Fruit fly (Drosophila melanogaster) whole organism, embryonic: Measurements from ENCODE around the gene CG1824.

Experiments used
- CG11695 ChIP-seq: fragments of 200-800 bp; sonication (Bioruptor generic); IDR thresholded peaks from 3 replicates; pipeline ENCODE4 v1.3.6; 2022; ENCODE audit warnings: missing biosample characterization, missing genetic modification characterization
- CG12236 ChIP-seq: fragments of 200-800 bp; sonication (Bioruptor generic); optimal IDR thresholded peaks from 2 replicates; lab custom pipeline; 2016; ENCODE audit warnings: missing biosample characterization, missing genetic modification characterization
- CG14014 ChIP-seq: fragments of 200-800 bp; sonication (Bioruptor generic); IDR thresholded peaks from 2 replicates; pipeline ENCODE4 v1.3.6; 2022; ENCODE audit warnings: missing biosample characterization, missing genetic modification characterization
- CG14710 ChIP-seq: fragments of 200-800 bp; sonication (Bioruptor generic); optimal IDR thresholded peaks from 3 replicates; lab custom pipeline; 2019; ENCODE audit warnings: missing biosample characterization, mild to moderate bottlenecking, missing genetic modification characterization, moderate library complexity
- CG18476 ChIP-seq: fragments of 200-800 bp; sonication (Bioruptor generic); optimal IDR thresholded peaks from 2 replicates; lab custom pipeline; 2016; ENCODE audit warnings: missing biosample characterization, mild to moderate bottlenecking, missing genetic modification characterization
- CG18764 ChIP-seq: fragments of 200-800 bp; sonication (Bioruptor generic); optimal IDR thresholded peaks from 3 replicates; lab custom pipeline; 2016; ENCODE audit warnings: missing biosample characterization, missing genetic modification characterization
- CG31365 ChIP-seq: fragments of 200-800 bp; sonication (Bioruptor generic); optimal IDR thresholded peaks from 2 replicates; lab custom pipeline; 2018; ENCODE audit warnings: missing biosample characterization, mild to moderate bottlenecking, missing genetic modification characterization
- CG31388 ChIP-seq: fragments of 200-800 bp; sonication (Bioruptor generic); optimal IDR thresholded peaks from 2 replicates; lab custom pipeline; 2016; ENCODE audit warnings: missing biosample characterization, missing genetic modification characterization
- CG32767 ChIP-seq: fragments of 200-800 bp; sonication (Bioruptor generic); IDR thresholded peaks from 2 replicates; pipeline ENCODE4 v1.3.6; 2022; ENCODE audit warnings: missing biosample characterization, missing genetic modification characterization
- CG34376 ChIP-seq: fragments of 200-800 bp; sonication (Bioruptor generic); optimal IDR thresholded peaks from 2 replicates; lab custom pipeline; 2018; ENCODE audit warnings: missing biosample characterization, mild to moderate bottlenecking, missing genetic modification characterization
- CG34422 ChIP-seq: fragments of 200-800 bp; sonication (Bioruptor generic); IDR thresholded peaks from 3 replicates; pipeline ENCODE4 v1.3.6; 2022; ENCODE audit warnings: missing biosample characterization, missing genetic modification characterization
- CG43689 ChIP-seq: fragments of 200-800 bp; sonication (Bioruptor generic); IDR thresholded peaks from 2 replicates; pipeline ENCODE4 v1.3.6; 2022; ENCODE audit warnings: missing biosample characterization, missing genetic modification characterization
- CG6689 ChIP-seq: fragments of 200-800 bp; sonication (Bioruptor generic); IDR thresholded peaks from 2 replicates; pipeline ENCODE4 v1.3.6; 2022; ENCODE audit warnings: missing biosample characterization, missing genetic modification characterization
- CG8290 ChIP-seq, 3 experiments: fragments of 200-800 bp; sonication (Bioruptor generic); optimal IDR thresholded peaks; 2 replicates each; lab custom pipeline; 2016 to 2019; ENCODE audit warnings: missing biosample characterization in 3 of 3, missing genetic modification characterization in 3 of 3, mild to moderate bottlenecking in 2 of 3, moderate library complexity in 1 of 3
- CG9876 ChIP-seq: fragments of 200-800 bp; sonication (Bioruptor generic); optimal IDR thresholded peaks from 2 replicates; lab custom pipeline; 2016; ENCODE audit warnings: missing biosample characterization, missing genetic modification characterization
- Dfd ChIP-seq, 2 experiments: fragments of >200 bp; optimal IDR thresholded peaks; 2 replicates each; lab custom pipeline; 2017; ENCODE audit warnings: missing biosample characterization in 2 of 2, missing genetic modification characterization in 2 of 2
- ERR ChIP-seq: fragments of 200-800 bp; sonication (Bioruptor generic); optimal IDR thresholded peaks from 2 replicates; lab custom pipeline; 2016; ENCODE audit warnings: missing biosample characterization, missing genetic modification characterization
- HLH3B ChIP-seq: fragments of 200-800 bp; sonication (Bioruptor generic); IDR thresholded peaks from 2 replicates; pipeline ENCODE4 v1.3.6; 2022; ENCODE audit warnings: missing biosample characterization, missing genetic modification characterization
- Hey ChIP-seq: fragments of 200-800 bp; sonication (Bioruptor generic); optimal IDR thresholded peaks from 3 replicates; lab custom pipeline; 2018; ENCODE audit warnings: missing biosample characterization, mild to moderate bottlenecking, missing genetic modification characterization
- HmgD ChIP-seq: fragments of 200-800 bp; sonication (Bioruptor generic); optimal IDR thresholded peaks from 3 replicates; lab custom pipeline; 2016; ENCODE audit warnings: missing biosample characterization, missing genetic modification characterization
- Hmx ChIP-seq: fragments of 200-800 bp; sonication (Bioruptor generic); optimal IDR thresholded peaks from 2 replicates; lab custom pipeline; 2016; ENCODE audit warnings: missing biosample characterization, missing genetic modification characterization
- Kr ChIP-seq: fragments of 200-800 bp; sonication (Bioruptor generic); optimal IDR thresholded peaks from 2 replicates; lab custom pipeline; 2017; ENCODE audit warnings: missing biosample characterization, mild to moderate bottlenecking, missing genetic modification characterization
- NC2β ChIP-seq: fragments of 200-800 bp; sonication (Bioruptor generic); optimal IDR thresholded peaks from 2 replicates; lab custom pipeline; 2016; ENCODE audit warnings: missing biosample characterization, missing genetic modification characterization
- Oli ChIP-seq: fragments of 200-800 bp; sonication (Bioruptor generic); optimal IDR thresholded peaks from 2 replicates; lab custom pipeline; 2018; ENCODE audit warnings: missing biosample characterization, mild to moderate bottlenecking, missing genetic modification characterization, moderate library complexity
- Opbp ChIP-seq: fragments of 200-800 bp; sonication (Bioruptor generic); IDR thresholded peaks from 3 replicates; pipeline ENCODE4 v1.3.6; 2022; ENCODE audit warnings: missing biosample characterization, missing genetic modification characterization; ENCODE audit not compliant: partially characterized antibody
- PHDP ChIP-seq: fragments of 200-800 bp; sonication (Bioruptor generic); optimal IDR thresholded peaks from 3 replicates; lab custom pipeline; 2018; ENCODE audit warnings: missing biosample characterization, mild to moderate bottlenecking, missing genetic modification characterization, moderate library complexity
- Trl ChIP-seq, 3 experiments: fragments of >200 bp in 2 of 3; fragments of 200-800 bp in 1 of 3; sonication (Bioruptor generic) in 1 of 3; optimal IDR thresholded peaks; 2 replicates in 1 of 3; 3 replicates in 2 of 3; lab custom pipeline; 2016 to 2017; ENCODE audit warnings: missing biosample characterization in 1 of 3, missing genetic modification characterization in 1 of 3
- aop ChIP-seq: fragments of 200-800 bp; sonication (Bioruptor generic); IDR thresholded peaks from 2 replicates; pipeline ENCODE4 v1.3.6; 2022; ENCODE audit warnings: missing biosample characterization, missing genetic modification characterization
- bbx ChIP-seq: fragments of 200-800 bp; sonication (Bioruptor generic); IDR thresholded peaks from 2 replicates; pipeline ENCODE4 v1.3.6; 2022; ENCODE audit warnings: missing biosample characterization, missing genetic modification characterization; ENCODE audit not compliant: partially characterized antibody
- cad ChIP-seq: fragments of >200 bp; optimal IDR thresholded peaks from 2 replicates; lab custom pipeline; 2017; ENCODE audit warnings: missing biosample characterization, missing genetic modification characterization
- chinmo ChIP-seq: fragments of 200-800 bp; sonication (Bioruptor generic); IDR thresholded peaks from 4 replicates; pipeline ENCODE4 v1.3.6; 2022; ENCODE audit warnings: missing biosample characterization, missing genetic modification characterization; ENCODE audit not compliant: partially characterized antibody
- crol ChIP-seq: fragments of 200-800 bp; sonication (Bioruptor generic); IDR thresholded peaks from 2 replicates; pipeline ENCODE4 v1.3.6; 2022; ENCODE audit warnings: missing biosample characterization, missing genetic modification characterization
- eve ChIP-seq, 2 experiments: fragments of >200 bp; optimal IDR thresholded peaks; 2 replicates each; lab custom pipeline; 2017; ENCODE audit warnings: missing biosample characterization in 2 of 2, missing genetic modification characterization in 2 of 2
- fd102C ChIP-seq: fragments of 200-800 bp; sonication (Bioruptor generic); optimal IDR thresholded peaks from 2 replicates; lab custom pipeline; 2018; ENCODE audit warnings: missing biosample characterization, mild to moderate bottlenecking, missing genetic modification characterization, moderate library complexity
- gce ChIP-seq: fragments of 200-800 bp; sonication (Bioruptor generic); IDR thresholded peaks from 3 replicates; pipeline ENCODE4 v1.3.6; 2022; ENCODE audit warnings: missing biosample characterization, missing genetic modification characterization
- ham ChIP-seq: fragments of 200-800 bp; sonication (Bioruptor generic); IDR thresholded peaks from 2 replicates; pipeline ENCODE4 v1.3.6; 2022; ENCODE audit warnings: missing biosample characterization, missing genetic modification characterization
- jing ChIP-seq: fragments of 200-800 bp; sonication (Bioruptor generic); optimal IDR thresholded peaks from 2 replicates; lab custom pipeline; 2018; ENCODE audit warnings: missing biosample characterization, mild to moderate bottlenecking, missing genetic modification characterization
- lbe ChIP-seq: fragments of 200-800 bp; sonication (Bioruptor generic); optimal IDR thresholded peaks from 2 replicates; lab custom pipeline; 2016; ENCODE audit warnings: missing biosample characterization, mild to moderate bottlenecking, missing genetic modification characterization
- nom ChIP-seq: fragments of 200-800 bp; sonication (Bioruptor generic); optimal IDR thresholded peaks from 2 replicates; lab custom pipeline; 2017; ENCODE audit warnings: missing biosample characterization, missing genetic modification characterization, mild to moderate bottlenecking, moderate library complexity, missing genetic modification reagents
- odd ChIP-seq: fragments of 200-800 bp; sonication (Bioruptor generic); optimal IDR thresholded peaks from 2 replicates; lab custom pipeline; 2017; ENCODE audit warnings: missing biosample characterization, mild to moderate bottlenecking, missing genetic modification characterization
- pho ChIP-seq: fragments of 200-800 bp; sonication (Bioruptor generic); optimal IDR thresholded peaks from 2 replicates; lab custom pipeline; 2016; ENCODE audit warnings: missing biosample characterization, missing genetic modification characterization
- prd ChIP-seq, 3 experiments: fragments of >200 bp in 2 of 3; fragments of 200-800 bp in 1 of 3; sonication (Bioruptor generic) in 1 of 3; optimal IDR thresholded peaks in 2 of 3; IDR thresholded peaks in 1 of 3; 2 replicates in 2 of 3; 3 replicates in 1 of 3; pipeline versions ENCODE4 v1.3.6 to Lab custom; 2017 to 2022; ENCODE audit warnings: missing biosample characterization in 1 of 3, missing genetic modification characterization in 1 of 3
- psq ChIP-seq: fragments of 200-800 bp; sonication (Bioruptor generic); optimal IDR thresholded peaks from 2 replicates; lab custom pipeline; 2017; ENCODE audit warnings: missing biosample characterization, missing genetic modification characterization
- pum ChIP-seq: fragments of 200-800 bp; sonication (Bioruptor generic); optimal IDR thresholded peaks from 2 replicates; lab custom pipeline; 2016; ENCODE audit warnings: missing biosample characterization, missing genetic modification characterization
- repo ChIP-seq: fragments of 200-800 bp; sonication (Bioruptor generic); optimal IDR thresholded peaks from 2 replicates; lab custom pipeline; 2016; ENCODE audit warnings: missing biosample characterization, missing genetic modification characterization
- ro ChIP-seq: fragments of 200-800 bp; sonication (Bioruptor generic); IDR thresholded peaks from 2 replicates; pipeline ENCODE4 v1.3.6; 2022; ENCODE audit warnings: missing biosample characterization, missing genetic modification characterization
- trem ChIP-seq: fragments of 200-800 bp; optimal IDR thresholded peaks from 3 replicates; lab custom pipeline; 2019; ENCODE audit warnings: missing biosample characterization, mild to moderate bottlenecking, missing genetic modification characterization, moderate library complexity
- trh ChIP-seq: fragments of 200-800 bp; sonication (Bioruptor generic); optimal IDR thresholded peaks from 2 replicates; lab custom pipeline; 2016; ENCODE audit warnings: missing biosample characterization, missing genetic modification characterization
- yki ChIP-seq: fragments of >200 bp; optimal IDR thresholded peaks from 3 replicates; lab custom pipeline; 2018

The CG1824 gene

DNA sequence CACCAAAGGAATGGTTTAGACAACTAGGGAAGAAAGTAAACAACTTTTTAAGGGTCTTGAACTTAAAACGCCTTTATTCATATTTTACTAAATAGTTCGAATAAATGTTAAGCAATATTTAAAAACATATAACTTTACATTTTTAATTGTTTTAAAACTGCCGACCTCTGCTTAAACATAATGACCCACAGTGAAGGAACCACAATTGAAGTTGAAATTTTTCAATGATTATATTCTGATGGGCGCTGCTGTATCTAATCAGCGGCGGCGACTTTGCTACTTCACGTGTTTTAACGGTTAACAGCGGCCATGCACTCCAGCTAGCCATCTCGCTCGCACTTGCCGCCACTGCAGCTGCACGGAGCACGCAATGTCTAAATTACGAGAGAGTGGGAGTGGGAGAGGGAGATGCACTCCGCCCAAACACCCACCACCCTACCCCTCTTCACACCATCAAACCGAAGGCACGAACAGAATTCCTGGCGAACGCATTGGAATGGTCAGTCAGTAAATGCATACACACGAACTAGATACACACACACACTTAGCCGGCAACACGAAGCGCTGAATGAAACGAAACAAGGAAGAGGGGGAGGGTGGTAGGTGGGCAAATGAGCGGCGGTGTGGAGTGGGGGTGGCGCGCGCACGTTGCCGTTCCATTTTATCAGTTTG is 16.6 kb downstream of the CG1824 start (continued):
- TF ChIP-seq repo (no peak), Hey (tag; lab: Kevin White, UChicago) (no peak), pum (GFP tag; lab: Kevin White, UChicago) (no peak), CG18764 (GFP tag; lab: Kevin White, UChicago) (no peak), yki (lab: Kevin White, UChicago) (no peak), Oli (tag; lab: Kevin White, UChicago) (peak; percentile 80), CG8290 (GFP tag; optimal IDR thresholded peaks at IDR 0.05; lab: Kevin White, UChicago) (no peak), CG8290 (tag; optimal IDR thresholded peaks at IDR 0.05; lab: Kevin White, UChicago) (no peak), jing (GFP tag; lab: Kevin White, UChicago) (peak; percentile 34), CG32767 (peak; percentile 81; the same call in 1 of the 2 replicates), CG31365 (tag; lab: Kevin White, UChicago) (no peak), ham (GFP tag; lab: Robert Waterston, UW) (no peak), CG6689 (GFP tag; lab: Robert Waterston, UW) (peak; percentile 52; the same call in 1 of the 2 replicates), lbe (GFP tag; lab: Kevin White, UChicago) (no peak), chinmo (GFP tag; lab: Robert Waterston, UW) (peak; percentile 85; the same call in 2 of the 4 replicates), aop (GFP tag; lab: Robert Waterston, UW) (no peak), prd (optimal IDR thresholded peaks at IDR 0.05; lab: Kevin White, UChicago) (no peak), prd (GFP tag; IDR thresholded peaks at IDR 0.05; lab: Robert Waterston, UW) (peak; percentile 51; the same call in 2 of the 3 replicates), CG11695 (GFP tag; lab: Robert Waterston, UW) (peak; percentile 41; the same call in 1 of the 3 replicates), Trl (optimal IDR thresholded peaks at IDR 0.05; lab: Kevin White, UChicago) (no peak), Trl (GFP tag; optimal IDR thresholded peaks at IDR 0.05; lab: Kevin White, UChicago) (no peak), Kr (no peak), CG18476 (GFP tag; lab: Kevin White, UChicago) (peak; percentile 43), ERR (no peak), CG34422 (GFP tag; lab: Robert Waterston, UW) (no peak), Hmx (no peak), Opbp (0 out of 3 replicates have a peak, but pooled peaks have one; percentile 19), trem (tag; lab: Kevin White, UChicago) (peak; percentile 35), psq (no peak), trh (GFP tag; lab: Kevin White, UChicago) (no peak), CG12236 (no peak), bbx (0 out of 2 replicates have a peak, but pooled peaks have one; percentile 38), nom (GFP tag; lab: Kevin White, UChicago) (no peak), CG14710 (tag; lab: Kevin White, UChicago) (peak; percentile 61), CG34376 (GFP tag; lab: Kevin White, UChicago) (no peak), CG9876 (no peak), CG14014 (GFP tag; lab: Robert Waterston, UW) (peak; percentile 64), CG43689 (GFP tag; lab: Robert Waterston, UW) (peak; percentile 27; the same call in 1 of the 2 replicates), gce (0 out of 3 replicates have a peak, but pooled peaks have one; percentile 34), cad (GFP tag; lab: Kevin White, UChicago) (no peak), crol (GFP tag; lab: Robert Waterston, UW) (peak; percentile 99), PHDP (tag; lab: Kevin White, UChicago) (peak; percentile 69), NC2β (GFP tag; lab: Kevin White, UChicago) (no peak), Dfd (GFP tag; optimal IDR thresholded peaks at IDR 0.05; lab: Kevin White, UChicago) (no peak), CG31388 (GFP tag; lab: Kevin White, UChicago) (no peak), ro (GFP tag; lab: Robert Waterston, UW) (no peak), eve (GFP tag; optimal IDR thresholded peaks at IDR 0.05; lab: Kevin White, UChicago) (peak in 1 of 2 experiments; percentile 61), HmgD (GFP tag; lab: Kevin White, UChicago) (no peak), fd102C (GFP tag; lab: Kevin White, UChicago) (no peak), odd (peak; percentile 38), HLH3B (GFP tag; lab: Robert Waterston, UW) (no peak), pho (peak; percentile 11)
